Worm (Caenorhabditis elegans) whole organism, L1 larva: ENCODE measurements around the gene slc-17.3.
A peak's percentile ranks its signal among the peaks of the same experiment; 100 is the strongest.

Source experiments
- C34B4.2 ChIP-seq: sonication (generic microtip); optimal IDR thresholded peaks from 2 replicates; lab custom pipeline; 2017; ENCODE audit warnings: mild to moderate bottlenecking, missing genetic modification characterization, missing compliant biosample characterization
- F16B12.6 ChIP-seq: fragments of 150-350 bp; optimal IDR thresholded peaks from 2 replicates; lab custom pipeline; 2014; ENCODE audit warnings: missing biosample characterization, missing genetic modification characterization
- blmp-1 ChIP-seq: fragments of 150-350 bp; optimal IDR thresholded peaks from 2 replicates; lab custom pipeline; 2014; ENCODE audit warnings: missing biosample characterization, missing genetic modification characterization
- ces-1 ChIP-seq: fragments of 150-350 bp; optimal IDR thresholded peaks from 2 replicates; lab custom pipeline; 2014; ENCODE audit warnings: missing biosample characterization, missing genetic modification reagents, missing genetic modification characterization
- dpl-1 ChIP-seq, 3 experiments: fragments of 150-350 bp in 2 of 3; sonication (generic microtip) in 1 of 3; optimal IDR thresholded peaks; 2 replicates each; lab custom pipeline; 2014 to 2017; ENCODE audit warnings: missing biosample characterization in 3 of 3, missing genetic modification characterization in 3 of 3, missing genetic modification reagents in 3 of 3
- dsc-1 ChIP-seq: sonication (generic microtip); optimal IDR thresholded peaks from 2 replicates; lab custom pipeline; 2016; ENCODE audit warnings: mild to moderate bottlenecking, missing genetic modification characterization, missing compliant biosample characterization
- efl-1 ChIP-seq, 4 experiments: fragments of 150-350 bp; optimal IDR thresholded peaks in 3 of 4; peaks in 1 of 4; 1 replicate in 1 of 4; 2 replicates in 3 of 4; lab custom pipeline; 2014; ENCODE audit warnings: missing biosample characterization in 2 of 4, missing genetic modification characterization in 2 of 4, missing genetic modification reagents in 2 of 4
- egl-13 ChIP-seq: sonication (generic microtip); optimal IDR thresholded peaks from 2 replicates; lab custom pipeline; 2016; ENCODE audit warnings: missing genotype, missing genetic modification reagents, missing genetic modification characterization, missing compliant biosample characterization
- egl-27 ChIP-seq, 2 experiments: fragments of 150-350 bp in 1 of 2; sonication (generic microtip); optimal IDR thresholded peaks; 3 replicates each; lab custom pipeline; 2017 to 2018; ENCODE audit warnings: missing biosample characterization in 2 of 2, missing genetic modification characterization in 2 of 2, missing genetic modification reagents in 2 of 2
- elt-3 ChIP-seq, 6 experiments: fragments of 150-350 bp in 1 of 6; sonication (generic microtip); optimal IDR thresholded peaks; 2 replicates each; lab custom pipeline; 2017 to 2018; ENCODE audit warnings: missing biosample characterization in 6 of 6, missing genetic modification characterization in 6 of 6, inconsistent platforms in 1 of 6
- fkh-10 ChIP-seq: sonication (generic microtip); optimal IDR thresholded peaks from 2 replicates; lab custom pipeline; 2017; ENCODE audit warnings: missing biosample characterization, missing genetic modification reagents, missing genetic modification characterization
- fos-1 ChIP-seq: fragments of 150-350 bp; optimal IDR thresholded peaks from 2 replicates; lab custom pipeline; 2014; ENCODE audit warnings: missing biosample characterization, missing genetic modification characterization
- hlh-4 ChIP-seq: sonication (generic microtip); optimal IDR thresholded peaks from 2 replicates; lab custom pipeline; 2016; ENCODE audit warnings: mild to moderate bottlenecking, missing genetic modification characterization, missing compliant biosample characterization
- irx-1 ChIP-seq: sonication (generic microtip); optimal IDR thresholded peaks from 2 replicates; lab custom pipeline; 2016; ENCODE audit warnings: missing genetic modification characterization, missing compliant biosample characterization
- jun-1 ChIP-seq: fragments of 150-350 bp; optimal IDR thresholded peaks from 2 replicates; lab custom pipeline; 2014; ENCODE audit warnings: missing biosample characterization, missing genetic modification reagents, missing genetic modification characterization
- lin-14 ChIP-seq: fragments of 200-800 bp; sonication (Bioruptor generic); optimal IDR thresholded peaks from 2 replicates; lab custom pipeline; 2018; ENCODE audit warnings: mild to moderate bottlenecking, missing genetic modification characterization, moderate library complexity, missing compliant biosample characterization
- lin-35 ChIP-seq, 2 experiments: fragments of 150-350 bp; optimal IDR thresholded peaks; 2 replicates each; lab custom pipeline; 2014; ENCODE audit warnings: missing biosample characterization in 2 of 2, missing genetic modification characterization in 2 of 2, missing genetic modification reagents in 2 of 2
- lsy-2 ChIP-seq, 2 experiments: fragments of 150-350 bp; optimal IDR thresholded peaks; 2 replicates each; lab custom pipeline; 2014; ENCODE audit warnings: missing biosample characterization in 2 of 2, missing genetic modification characterization in 2 of 2
- mdl-1 ChIP-seq, 2 experiments: fragments of 150-350 bp; optimal IDR thresholded peaks; 2 replicates each; lab custom pipeline; 2014 to 2017; ENCODE audit warnings: missing biosample characterization in 2 of 2, missing genetic modification characterization in 2 of 2, inconsistent platforms in 1 of 2
- mep-1 ChIP-seq: fragments of 150-350 bp; optimal IDR thresholded peaks from 2 replicates; lab custom pipeline; 2014; ENCODE audit warnings: missing biosample characterization, missing genetic modification characterization
- nhr-11 ChIP-seq: fragments of 150-350 bp; optimal IDR thresholded peaks from 2 replicates; lab custom pipeline; 2014; ENCODE audit warnings: missing biosample characterization, missing genetic modification characterization
- nhr-19 ChIP-seq: fragments of 200-800 bp; sonication (Bioruptor generic); conservative IDR thresholded peaks from 2 replicates; pipeline ENCODE4 v1.3.6; 2022; ENCODE audit warnings: missing genetic modification characterization, missing compliant biosample characterization
- nhr-20 ChIP-seq: sonication (generic microtip); optimal IDR thresholded peaks from 2 replicates; lab custom pipeline; 2016; ENCODE audit warnings: mild to moderate bottlenecking, missing genetic modification characterization, missing compliant biosample characterization
- nhr-28 ChIP-seq: fragments of 150-350 bp; optimal IDR thresholded peaks from 2 replicates; lab custom pipeline; 2014; ENCODE audit warnings: missing biosample characterization, missing genetic modification characterization
- nhr-47 ChIP-seq: sonication (generic microtip); optimal IDR thresholded peaks from 2 replicates; lab custom pipeline; 2016; ENCODE audit warnings: mild to moderate bottlenecking, missing genetic modification characterization, moderate library complexity, missing compliant biosample characterization
- nhr-71 ChIP-seq: sonication (generic microtip); optimal IDR thresholded peaks from 2 replicates; lab custom pipeline; 2016; ENCODE audit warnings: mild to moderate bottlenecking, missing genetic modification characterization, moderate library complexity, missing compliant biosample characterization
- nhr-85 ChIP-seq: sonication (generic microtip); peaks from one replicate; lab custom pipeline; 2016; ENCODE audit warnings: missing genetic modification characterization, inconsistent platforms, missing compliant biosample characterization
- nhr-90 ChIP-seq: sonication (generic microtip); optimal IDR thresholded peaks from 2 replicates; lab custom pipeline; 2016; ENCODE audit warnings: mild to moderate bottlenecking, missing genetic modification characterization, missing compliant biosample characterization; ENCODE audit not compliant: poor library complexity
- skn-1 ChIP-seq: fragments of 150-350 bp; optimal IDR thresholded peaks from 2 replicates; lab custom pipeline; 2014; ENCODE audit warnings: missing biosample characterization, missing genetic modification characterization
- snu-23 ChIP-seq: sonication (generic microtip); optimal IDR thresholded peaks from 2 replicates; lab custom pipeline; 2016; ENCODE audit warnings: missing genetic modification characterization, missing compliant biosample characterization
- tlp-1 ChIP-seq: fragments of 150-350 bp; optimal IDR thresholded peaks from 2 replicates; lab custom pipeline; 2014; ENCODE audit warnings: missing biosample characterization, missing genetic modification characterization
- unc-130 ChIP-seq: fragments of 150-350 bp; optimal IDR thresholded peaks from 2 replicates; lab custom pipeline; 2017; ENCODE audit warnings: missing biosample characterization, missing genetic modification characterization, inconsistent platforms
- unc-30 ChIP-seq: sonication (generic microtip); optimal IDR thresholded peaks from 2 replicates; lab custom pipeline; 2017; ENCODE audit warnings: missing biosample characterization, missing genetic modification characterization
- unc-98 ChIP-seq: fragments of 200-800 bp; sonication (Bioruptor generic); IDR thresholded peaks from 2 replicates; pipeline ENCODE4 v1.3.6; 2022; ENCODE audit warnings: missing genetic modification characterization, missing compliant biosample characterization
- vab-15 ChIP-seq: sonication (generic microtip); optimal IDR thresholded peaks from 2 replicates; lab custom pipeline; 2017; ENCODE audit warnings: missing genotype, mild to moderate bottlenecking, missing genetic modification characterization, missing compliant biosample characterization
- xbp-1 ChIP-seq: sonication (generic microtip); optimal IDR thresholded peaks from 2 replicates; lab custom pipeline; 2016; ENCODE audit warnings: missing genetic modification characterization, missing compliant biosample characterization
- zag-1 ChIP-seq: fragments of 150-350 bp; optimal IDR thresholded peaks from 2 replicates; lab custom pipeline; 2014; ENCODE audit warnings: missing biosample characterization, missing genetic modification characterization
- ztf-11 ChIP-seq, 2 experiments: sonication (generic microtip); optimal IDR thresholded peaks; 2 replicates each; lab custom pipeline; 2016 to 2017; ENCODE audit warnings: missing genetic modification characterization in 2 of 2, missing biosample characterization in 1 of 2, missing compliant biosample characterization in 1 of 2

The slc-17.3 gene

DNA sequence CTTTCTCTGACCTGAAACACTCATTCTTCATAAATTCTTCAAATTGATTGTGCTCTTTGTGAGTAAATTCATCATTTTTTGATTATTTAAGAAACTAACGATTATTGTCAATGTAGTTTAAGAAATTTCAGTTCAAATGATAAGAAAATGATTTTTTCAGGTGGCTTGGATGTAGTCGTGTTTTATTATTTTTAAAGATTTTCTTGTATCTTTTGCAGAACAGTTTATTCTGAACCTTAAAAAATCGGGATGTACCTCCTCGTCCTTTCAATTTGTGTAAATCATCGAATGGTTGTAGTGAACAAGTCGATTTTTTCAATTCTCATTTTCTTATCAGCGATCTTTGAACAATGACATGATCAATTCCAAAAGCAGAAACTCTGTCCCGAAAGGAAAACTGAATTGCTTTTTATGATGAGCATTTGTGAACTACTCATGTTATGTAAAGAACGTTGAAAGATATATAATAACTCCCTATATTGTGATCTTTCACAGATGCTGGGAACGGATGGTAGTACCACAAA lies at the start of gene slc-17.3:
Gene slc-17.3, minus strand, starts transcription at position 51 of the 524 bp plus-strand sequence.
- TF ChIP-seq nhr-71 (tag; lab: Kevin White, UChicago) (no peak), tlp-1 (tag; lab: Kevin White, UChicago) (no peak), fos-1 (tag; lab: Kevin White, UChicago) (no peak), vab-15 (tag; lab: Kevin White, UChicago) (no peak), nhr-47 (tag; lab: Kevin White, UChicago) (no peak), nhr-19 (GFP tag; lab: Robert Waterston, UW) (no peak), jun-1 (tag; lab: Kevin White, UChicago) (no peak), dpl-1 (GFP tag; optimal IDR thresholded peaks at IDR 0.05; lab: Kevin White, UChicago) (no peak), F16B12.6 (tag; lab: Kevin White, UChicago) (no peak), skn-1 (tag; lab: Kevin White, UChicago) (no peak), ces-1 (GFP tag; lab: Kevin White, UChicago) (no peak), hlh-4 (no peak), xbp-1 (tag; lab: Kevin White, UChicago) (no peak), nhr-11 (tag; lab: Kevin White, UChicago) (no peak), zag-1 (tag; lab: Kevin White, UChicago) (no peak), egl-13 (no peak)

ce11 chrIII:7913488-7913887 lies 48.4 kb upstream of the slc-17.3 start, which contains the start of gene ZK688.12:
TSS of gene ZK688.12 (minus strand) at chrIII:7913588.
- no peak for TF ChIP-seq egl-27 (tag; optimal IDR thresholded peaks at IDR 0.05; lab: Kevin White, UChicago)
- no peak for TF ChIP-seq unc-98 (GFP tag; lab: Robert Waterston, UW)
- TF ChIP-seq unc-30 (tag; lab: Kevin White, UChicago), result no peak
- no peak for TF ChIP-seq lsy-2 (tag; optimal IDR thresholded peaks at IDR 0.05; lab: Kevin White, UChicago)
- TF ChIP-seq C34B4.2, result no peak
- TF ChIP-seq elt-3 (tag; optimal IDR thresholded peaks at IDR 0.05; lab: Kevin White, UChicago), result no peak
- no peak for TF ChIP-seq irx-1
- TF ChIP-seq ztf-11 (tag; optimal IDR thresholded peaks at IDR 0.05; lab: Kevin White, UChicago), result no peak
- TF ChIP-seq dsc-1 (tag; lab: Kevin White, UChicago), result no peak

DNA sequence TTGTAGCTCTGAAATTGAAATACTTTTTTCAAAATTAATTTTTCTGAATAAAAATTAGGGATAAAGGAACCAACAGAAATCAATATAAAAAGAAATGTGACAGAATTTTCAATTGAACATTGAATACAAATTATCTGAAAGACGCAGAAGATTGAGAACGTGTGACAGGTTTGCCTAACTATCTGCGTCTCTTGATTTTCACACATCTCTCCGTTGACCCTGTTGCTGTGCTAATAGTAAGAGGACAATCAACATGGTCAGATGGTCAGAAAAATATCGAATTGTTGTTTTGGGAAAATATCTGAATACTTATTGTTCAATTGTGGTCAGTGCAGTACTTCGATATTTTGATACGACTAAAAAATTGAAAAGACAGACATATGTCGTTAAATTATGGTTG lies 46.5 kb upstream of the slc-17.3 start, which contains the start of gene ZK688.7:
Gene ZK688.7, minus strand, starts transcription at position 14 of the 400 bp plus-strand sequence.
- peak in 1 of 2 experiments; percentile 15 for TF ChIP-seq mdl-1 (tag; optimal IDR thresholded peaks at IDR 0.05; lab: Kevin White, UChicago)
- peak; percentile 11 for TF ChIP-seq nhr-90 (tag; lab: Kevin White, UChicago)
- TF ChIP-seq lin-14, result peak; percentile 81
- peak; percentile 1 to 30 for TF ChIP-seq efl-1 (optimal IDR thresholded peaks at IDR 0.05; lab: Kevin White, UChicago)
- TF ChIP-seq efl-1 (GFP tag; optimal IDR thresholded peaks at IDR 0.05 in 1 of 2; lab: Kevin White, UChicago), result peak; percentile 19 to 71
- peak; percentile 70 for TF ChIP-seq snu-23 (GFP tag; lab: Kevin White, UChicago)
- peak; percentile 66 for TF ChIP-seq nhr-85 (tag; lab: Kevin White, UChicago)
- TF ChIP-seq mep-1 (tag; lab: Kevin White, UChicago), result peak; percentile 51
- TF ChIP-seq lin-35 (GFP tag; optimal IDR thresholded peaks at IDR 0.05; lab: Kevin White, UChicago), result peak in 1 of 2 experiments; percentile 68
- TF ChIP-seq nhr-20 (tag; lab: Kevin White, UChicago), result peak; percentile 57
- peak; percentile 8 to 34 (median 33) for TF ChIP-seq dpl-1 (GFP tag; optimal IDR thresholded peaks at IDR 0.05; lab: Kevin White, UChicago)
- no peak for TF ChIP-seq unc-130
- TF ChIP-seq lsy-2 (tag; optimal IDR thresholded peaks at IDR 0.05; lab: Kevin White, UChicago), result peak in 1 of 2 experiments; percentile 15
- TF ChIP-seq fkh-10, result no peak
- no peak for TF ChIP-seq nhr-28 (tag; lab: Kevin White, UChicago)
- peak; percentile 37 for TF ChIP-seq blmp-1 (tag; lab: Kevin White, UChicago)
- peak in 1 of 6 experiments; percentile 63 for TF ChIP-seq elt-3 (tag; optimal IDR thresholded peaks at IDR 0.05; lab: Kevin White, UChicago)
